Worm (Caenorhabditis elegans): Measurements from ENCODE around the gene F44A2.5.

F44A2.5 gene

DNA sequence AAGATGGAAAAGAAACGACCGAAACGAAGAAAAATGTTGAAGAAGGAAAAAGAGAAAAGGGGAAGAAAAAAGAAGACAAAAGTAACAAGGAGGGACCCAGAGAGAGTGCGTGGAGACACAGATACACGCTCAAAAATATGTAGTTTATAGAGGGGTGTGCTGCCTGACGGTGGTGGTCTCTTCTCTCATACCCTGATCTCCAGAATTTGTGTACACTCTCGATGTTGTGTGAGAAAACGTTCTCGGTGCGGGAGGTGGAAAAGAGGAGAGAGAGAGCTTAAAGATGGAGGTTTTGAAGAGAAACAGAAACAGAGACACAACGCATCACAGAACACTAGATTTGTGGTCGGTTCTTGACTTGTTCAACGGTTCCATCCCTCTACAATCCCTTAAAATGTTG is 23.8 kb upstream of the F44A2.5 start (continued):
- no peak for TF ChIP-seq nhr-237 (tag; optimal IDR thresholded peaks at IDR 0.05)
- TF ChIP-seq dpl-1 (GFP tag; optimal IDR thresholded peaks at IDR 0.05), result peak in 1 of 3 experiments; percentile 30
- TF ChIP-seq mef-2 (tag; optimal IDR thresholded peaks at IDR 0.05), result no peak
- TF ChIP-seq unc-30 (tag; optimal IDR thresholded peaks at IDR 0.05), result no peak
- TF ChIP-seq F16B12.6 (tag; optimal IDR thresholded peaks at IDR 0.05), result no peak
- TF ChIP-seq efl-1 (optimal IDR thresholded peaks at IDR 0.05), result peak; percentile 48 to 70
- peak; percentile 35 to 69 for TF ChIP-seq efl-1 (GFP tag; optimal IDR thresholded peaks at IDR 0.05 in 1 of 2)
- no peak for TF ChIP-seq ama-1 (optimal IDR thresholded peaks at IDR 0.05)
- TF ChIP-seq sup-37 (GFP tag; optimal IDR thresholded peaks at IDR 0.05), result no peak
- TF ChIP-seq grh-1 (GFP tag; IDR thresholded peaks at IDR 0.05), result no peak
- peak; percentile 61 for TF ChIP-seq rnt-1 (tag; optimal IDR thresholded peaks at IDR 0.05)
- TF ChIP-seq fkh-8 (tag; optimal IDR thresholded peaks at IDR 0.05), result peak; percentile 32
- peak; percentile 42 for TF ChIP-seq dsc-1 (tag; optimal IDR thresholded peaks at IDR 0.05)
- peak; percentile 41 to 74 for TF ChIP-seq lsy-2 (tag; optimal IDR thresholded peaks at IDR 0.05)
- peak; percentile 29 for TF ChIP-seq mep-1 (tag; optimal IDR thresholded peaks at IDR 0.05)
- peak; percentile 4 for TF ChIP-seq blmp-1 (tag; optimal IDR thresholded peaks at IDR 0.05)
- peak; percentile 60 for TF ChIP-seq swsn-7 (tag; optimal IDR thresholded peaks at IDR 0.05)
- peak; percentile 49 for TF ChIP-seq isw-1 (GFP tag; IDR thresholded peaks at IDR 0.05)
- TF ChIP-seq tlp-1 (tag; optimal IDR thresholded peaks at IDR 0.05), result no peak
- TF ChIP-seq irx-1 (tag; optimal IDR thresholded peaks at IDR 0.05), result peak; percentile 39
- TF ChIP-seq nhr-76 (tag; optimal IDR thresholded peaks at IDR 0.05), result no peak
- no peak for TF ChIP-seq nhr-12 (tag; optimal IDR thresholded peaks at IDR 0.05)
- TF ChIP-seq elt-3 (tag; optimal IDR thresholded peaks at IDR 0.05), result peak in 1 of 6 experiments; percentile 48
- no peak for TF ChIP-seq unc-98 (GFP tag; IDR thresholded peaks at IDR 0.05)
- no peak for TF ChIP-seq sptf-1 (tag; optimal IDR thresholded peaks at IDR 0.05)
- peak; percentile 63 for TF ChIP-seq unc-86 (tag; optimal IDR thresholded peaks at IDR 0.05)
- TF ChIP-seq nhr-47 (tag; optimal IDR thresholded peaks at IDR 0.05), result peak; percentile 65
- no peak for TF ChIP-seq ets-5 (GFP tag; IDR thresholded peaks at IDR 0.05)
- no peak for TF ChIP-seq zag-1 (tag; optimal IDR thresholded peaks at IDR 0.05)
- TF ChIP-seq nhr-28 (tag; optimal IDR thresholded peaks at IDR 0.05), result no peak
- no peak for TF ChIP-seq aly-2 (tag; optimal IDR thresholded peaks at IDR 0.05)
- TF ChIP-seq ceh-88 (GFP tag; IDR thresholded peaks at IDR 0.05), result no peak
- TF ChIP-seq nhr-77 (tag; optimal IDR thresholded peaks at IDR 0.05), result peak; percentile 50
- TF ChIP-seq jun-1 (tag; optimal IDR thresholded peaks at IDR 0.05), result peak; percentile 61
- TF ChIP-seq C04F5.9 (tag; optimal IDR thresholded peaks at IDR 0.05), result no peak
- peak; percentile 98 for TF ChIP-seq lin-14 (GFP tag; optimal IDR thresholded peaks at IDR 0.05)
- peak; percentile 22 for TF ChIP-seq ceh-8 (GFP tag; optimal IDR thresholded peaks at IDR 0.05)

DNA sequence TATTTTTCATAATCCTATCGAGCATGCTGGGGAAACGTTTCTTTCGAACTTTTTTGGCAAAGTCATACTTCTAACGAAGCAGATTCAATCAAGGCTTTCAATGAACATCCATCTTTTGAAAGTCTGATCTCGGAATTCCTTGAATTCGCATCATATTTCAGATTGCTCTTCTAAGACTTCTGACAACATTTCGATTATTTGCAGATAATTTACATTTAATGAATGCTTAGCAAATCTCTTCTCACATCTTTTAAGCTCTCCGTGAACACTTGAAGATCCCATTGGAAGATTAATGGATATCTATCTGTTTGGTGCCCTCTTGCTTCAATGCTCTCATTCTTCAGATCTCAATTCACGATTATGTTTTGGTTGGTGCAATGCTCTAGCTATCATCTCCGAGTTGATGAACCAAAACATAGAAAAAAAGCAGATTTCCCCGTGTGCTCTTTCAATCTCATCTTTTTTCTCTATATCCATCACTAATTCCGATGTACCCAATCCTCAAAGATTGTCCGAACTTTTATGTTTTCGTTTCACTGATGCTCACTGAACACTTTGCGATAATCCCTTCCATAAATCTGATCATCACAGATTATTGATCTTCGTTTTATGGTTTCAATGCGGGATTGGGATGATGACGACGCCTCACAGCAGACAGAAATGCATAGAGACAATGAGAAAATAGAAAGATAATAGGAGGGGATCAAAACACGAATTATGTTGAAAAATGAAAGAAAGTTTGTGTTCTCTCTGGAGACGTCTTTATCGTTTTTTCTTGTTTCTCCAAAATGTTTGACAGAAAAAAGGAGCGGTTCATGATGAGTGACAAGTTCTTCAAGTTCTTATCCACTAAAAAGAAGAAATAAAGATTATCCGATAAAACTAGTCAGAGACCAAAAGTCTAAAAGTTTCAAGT is 23.0 kb upstream of the F44A2.5 start:
- TF ChIP-seq sup-37 (GFP tag; optimal IDR thresholded peaks at IDR 0.05) (no peak), nhr-20 (tag; optimal IDR thresholded peaks at IDR 0.05) (peak; percentile 19), blmp-1 (tag; optimal IDR thresholded peaks at IDR 0.05) (peak; percentile 68), rnt-1 (tag; optimal IDR thresholded peaks at IDR 0.05) (peak; percentile 44), ceh-88 (GFP tag; IDR thresholded peaks at IDR 0.05) (no peak), ama-1 (optimal IDR thresholded peaks at IDR 0.05) (no peak), nhr-12 (tag; optimal IDR thresholded peaks at IDR 0.05) (no peak), C34B4.2 (tag; optimal IDR thresholded peaks at IDR 0.05) (no peak), irx-1 (tag; optimal IDR thresholded peaks at IDR 0.05) (no peak), mep-1 (tag; optimal IDR thresholded peaks at IDR 0.05) (peak; percentile 9), elt-3 (tag; optimal IDR thresholded peaks at IDR 0.05) (peak in 1 of 6 experiments; percentile 48), lin-14 (GFP tag; optimal IDR thresholded peaks at IDR 0.05) (peak; percentile 37), nhr-28 (tag; optimal IDR thresholded peaks at IDR 0.05) (no peak), nhr-85 (tag) (peak; percentile 75), nhr-84 (tag; optimal IDR thresholded peaks at IDR 0.05) (no peak), xbp-1 (tag; optimal IDR thresholded peaks at IDR 0.05) (no peak), sox-4 (tag; optimal IDR thresholded peaks at IDR 0.05) (peak; percentile 55), nhr-71 (tag; optimal IDR thresholded peaks at IDR 0.05) (peak; percentile 68), aly-2 (tag; optimal IDR thresholded peaks at IDR 0.05) (no peak), ets-5 (GFP tag; IDR thresholded peaks at IDR 0.05) (no peak), zip-4 (GFP tag; optimal IDR thresholded peaks at IDR 0.05) (no peak), ztf-4 (tag; optimal IDR thresholded peaks at IDR 0.05) (no peak), fkh-8 (tag; optimal IDR thresholded peaks at IDR 0.05) (peak; percentile 6), Y116A8C.19 (tag; optimal IDR thresholded peaks at IDR 0.05; ENCODE audit: borderline replicate concordance) (no peak), aha-1 (tag; optimal IDR thresholded peaks at IDR 0.05) (no peak), egl-27 (tag; optimal IDR thresholded peaks at IDR 0.05) (no peak), vab-15 (tag; optimal IDR thresholded peaks at IDR 0.05) (no peak), dsc-1 (tag; optimal IDR thresholded peaks at IDR 0.05) (peak; percentile 68)
